Worm (Caenorhabditis elegans): ENCODE results near the gene apt-9.
A peak's percentile ranks its signal among the peaks of the same experiment; 100 is the strongest.

ce11 chrX:11034430-11035117, 33.8 kb upstream of the apt-9 start:
- TF ChIP-seq nhr-111 (GFP tag; optimal IDR thresholded peaks at IDR 0.05): no peak
- no peak for TF ChIP-seq R02D3.7 (tag; optimal IDR thresholded peaks at IDR 0.05)
- peak in 1 of 2 experiments; percentile 47 for TF ChIP-seq lsy-2 (tag; optimal IDR thresholded peaks at IDR 0.05)
- TF ChIP-seq ZK546.5 (tag; optimal IDR thresholded peaks at IDR 0.05): no peak
- TF ChIP-seq set-16 (GFP tag; IDR thresholded peaks at IDR 0.05): peak; percentile 72
- TF ChIP-seq ceh-62 (tag; optimal IDR thresholded peaks at IDR 0.05): no peak
- peak; percentile 50 for TF ChIP-seq mep-1 (tag; optimal IDR thresholded peaks at IDR 0.05)
- no peak for TF ChIP-seq pha-4 (GFP tag; IDR thresholded peaks at IDR 0.05)
- TF ChIP-seq pha-4 (tag; optimal IDR thresholded peaks at IDR 0.05): no peak
- TF ChIP-seq lin-13 (GFP tag; optimal IDR thresholded peaks at IDR 0.05): no peak
- TF ChIP-seq dmd-8 (GFP tag; IDR thresholded peaks at IDR 0.05): no peak
